Comparison of ENCODE assay signal across 1 fruit fly cellular context in the genomic region with DNA sequence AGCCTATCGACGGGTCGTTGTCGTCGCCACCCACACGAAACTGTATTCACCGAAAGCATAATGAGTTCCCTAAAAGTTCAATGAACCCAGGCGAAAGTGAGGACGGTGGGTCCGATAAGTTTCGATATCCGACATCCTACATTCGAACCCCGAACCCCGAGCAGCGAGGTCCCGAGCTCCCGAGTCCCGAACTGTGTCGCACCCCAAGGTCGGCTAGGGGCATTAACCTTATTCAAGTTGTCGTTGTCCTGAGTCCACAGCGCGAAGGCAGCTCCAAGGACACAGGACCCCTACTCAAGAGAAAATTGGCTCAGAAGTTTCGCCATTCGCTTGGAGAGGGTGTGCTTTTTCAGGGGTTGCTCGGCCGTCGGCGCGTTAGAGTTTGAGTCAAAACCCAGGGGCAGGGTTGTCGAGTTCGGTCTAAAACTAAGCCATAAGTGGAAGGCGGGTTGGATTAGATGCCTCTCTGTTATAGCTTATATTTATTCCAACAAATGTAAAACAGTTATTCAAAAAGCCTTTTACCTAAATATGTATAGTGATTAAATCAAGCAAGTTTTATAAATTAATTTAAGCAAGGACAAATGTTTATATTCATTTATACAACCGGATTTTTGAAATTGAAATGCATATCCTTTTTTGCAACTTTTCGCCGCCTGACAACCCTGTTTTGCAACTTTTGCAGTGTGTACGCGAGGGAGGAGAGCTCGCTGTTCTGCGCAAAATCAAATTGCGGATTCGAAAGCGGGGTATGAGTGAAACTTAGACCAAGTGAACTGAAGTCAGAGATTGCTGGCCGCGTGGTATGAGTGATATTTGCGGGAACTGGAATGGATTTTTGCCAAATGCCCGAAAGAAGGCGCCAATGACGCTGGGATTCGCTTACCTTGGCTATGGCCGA.
TF ChIP-seq lines count a peak whose summit lies in the region.

No protein-coding gene starts in this region.

TF ChIP-seq in whole organism, embryonic, 481 proteins besides CTCF, POLR2A, EP300 and RAD21 (continued from another document and continues in another):
- TF ChIP-seq salm (tag; optimal IDR thresholded peaks at IDR 0.05; lab: Kevin White, UChicago) (peak; percentile 38), Lhr (GFP tag; optimal IDR thresholded peaks at IDR 0.05; lab: Kevin White, UChicago) (no peak), psq (GFP tag; optimal IDR thresholded peaks at IDR 0.05; lab: Kevin White, UChicago) (no peak), Ssrp (tag; optimal IDR thresholded peaks at IDR 0.05; lab: Kevin White, UChicago) (peak; percentile 37), CG7372 (GFP tag; IDR thresholded peaks at IDR 0.05; lab: Robert Waterston, UW) (peak; percentile 40; the same call in 1 of the 2 replicates), dmrt11E (tag; optimal IDR thresholded peaks at IDR 0.05; lab: Kevin White, UChicago) (no peak), CG8924 (tag; optimal IDR thresholded peaks at IDR 0.05; lab: Kevin White, UChicago) (peak; percentile 79), HLH54F (GFP tag; optimal IDR thresholded peaks at IDR 0.05; lab: Kevin White, UChicago) (peak; percentile 52), pnt (GFP tag; optimal IDR thresholded peaks at IDR 0.05; lab: Kevin White, UChicago) (peak; percentile 16), CG6813 (GFP tag; optimal IDR thresholded peaks at IDR 0.05; lab: Kevin White, UChicago) (peak; percentile 73), crol (GFP tag; IDR thresholded peaks at IDR 0.05; lab: Robert Waterston, UW) (no peak), CG1529 (GFP tag; optimal IDR thresholded peaks at IDR 0.05; lab: Kevin White, UChicago) (peak; percentile 21), CG10209 (GFP tag; optimal IDR thresholded peaks at IDR 0.05; lab: Kevin White, UChicago) (peak; percentile 62), dati (GFP tag; IDR thresholded peaks at IDR 0.05; lab: Robert Waterston, UW) (no peak), Nf-YA (GFP tag; IDR thresholded peaks at IDR 0.05; lab: Robert Waterston, UW) (no peak), Bgb (GFP tag; IDR thresholded peaks at IDR 0.05; lab: Robert Waterston, UW; ENCODE audit: partially characterized antibody) (no peak), CG30431 (GFP tag; optimal IDR thresholded peaks at IDR 0.05; lab: Kevin White, UChicago) (peak; percentile 13), HmgD (GFP tag; optimal IDR thresholded peaks at IDR 0.05; lab: Kevin White, UChicago) (no peak), CG7963 (GFP tag; IDR thresholded peaks at IDR 0.05; lab: Robert Waterston, UW; ENCODE audit: partially characterized antibody) (no peak), p53 (GFP tag; optimal IDR thresholded peaks at IDR 0.05; lab: Kevin White, UChicago) (no peak), grau (tag; optimal IDR thresholded peaks at IDR 0.05; lab: Kevin White, UChicago) (peak; percentile 81), Oli (tag; optimal IDR thresholded peaks at IDR 0.05; lab: Kevin White, UChicago) (peak; percentile 62), lola (GFP tag; optimal IDR thresholded peaks at IDR 0.05; lab: Kevin White, UChicago) (no peak), H2.0 (GFP tag; IDR thresholded peaks at IDR 0.05; lab: Robert Waterston, UW) (peak; percentile 28; the same call in 1 of the 2 replicates), fu2 (GFP tag; optimal IDR thresholded peaks at IDR 0.05; lab: Kevin White, UChicago) (peak; percentile 17), crp (GFP tag; optimal IDR thresholded peaks at IDR 0.05; lab: Kevin White, UChicago) (no peak), ato (GFP tag; IDR thresholded peaks at IDR 0.05; lab: Robert Waterston, UW; ENCODE audit: partially characterized antibody) (no peak), CG7357 (GFP tag; IDR thresholded peaks at IDR 0.05; lab: Robert Waterston, UW) (peak; percentile 34; the same call in 1 of the 3 replicates), da (GFP tag; optimal IDR thresholded peaks at IDR 0.05; lab: Kevin White, UChicago) (no peak), Antp (GFP tag; optimal IDR thresholded peaks at IDR 0.05; lab: Kevin White, UChicago) (peak; percentile 51), Atf6 (GFP tag; IDR thresholded peaks at IDR 0.05; lab: Robert Waterston, UW) (peak; percentile 78), Nf-YC (tag; optimal IDR thresholded peaks at IDR 0.05; lab: Kevin White, UChicago) (peak; percentile 84), Dip2 (GFP tag; IDR thresholded peaks at IDR 0.05; lab: Robert Waterston, UW) (no peak), Atf-2 (GFP tag; optimal IDR thresholded peaks at IDR 0.05; lab: Kevin White, UChicago) (peak; percentile 8), CG31388 (GFP tag; optimal IDR thresholded peaks at IDR 0.05; lab: Kevin White, UChicago) (no peak), Fer1 (GFP tag; optimal IDR thresholded peaks at IDR 0.05; lab: Kevin White, UChicago) (peak; percentile 91), CG14014 (GFP tag; IDR thresholded peaks at IDR 0.05; lab: Robert Waterston, UW) (peak; percentile 64; the same call in 1 of the 2 replicates), CG4707 (GFP tag; optimal IDR thresholded peaks at IDR 0.05; lab: Kevin White, UChicago) (no peak), gem (tag; optimal IDR thresholded peaks at IDR 0.05; lab: Kevin White, UChicago) (peak; percentile 81), CG4328 (GFP tag; optimal IDR thresholded peaks at IDR 0.05; lab: Kevin White, UChicago) (peak; percentile 80), scrt (GFP tag; optimal IDR thresholded peaks at IDR 0.05; lab: Kevin White, UChicago) (peak; percentile 71), CG17186 (GFP tag; optimal IDR thresholded peaks at IDR 0.05; lab: Kevin White, UChicago) (no peak), CG2199 (GFP tag; IDR thresholded peaks at IDR 0.05; lab: Robert Waterston, UW) (no peak), ab (GFP tag; optimal IDR thresholded peaks at IDR 0.05; lab: Kevin White, UChicago) (no peak), cas (GFP tag; IDR thresholded peaks at IDR 0.05; lab: Robert Waterston, UW) (no peak), CG9437 (GFP tag; optimal IDR thresholded peaks at IDR 0.05; lab: Kevin White, UChicago) (peak; percentile 25), jing (GFP tag; optimal IDR thresholded peaks at IDR 0.05; lab: Kevin White, UChicago) (peak; percentile 18), inv (GFP tag; IDR thresholded peaks at IDR 0.05; lab: Robert Waterston, UW; ENCODE audit: partially characterized antibody) (no peak), BtbVII (GFP tag; optimal IDR thresholded peaks at IDR 0.05; lab: Kevin White, UChicago) (peak; percentile 73), btn (GFP tag; optimal IDR thresholded peaks at IDR 0.05; lab: Kevin White, UChicago) (no peak), CG11085 (GFP tag; IDR thresholded peaks at IDR 0.05; lab: Robert Waterston, UW) (no peak), Rx (GFP tag; IDR thresholded peaks at IDR 0.05; lab: Robert Waterston, UW) (no peak), CG18599 (GFP tag; optimal IDR thresholded peaks at IDR 0.05; lab: Kevin White, UChicago) (peak; percentile 93), CG8388 (GFP tag; optimal IDR thresholded peaks at IDR 0.05; lab: Kevin White, UChicago) (peak; percentile 44), ase (GFP tag; IDR thresholded peaks at IDR 0.05; lab: Robert Waterston, UW) (no peak), phol (tag; optimal IDR thresholded peaks at IDR 0.05; lab: Kevin White, UChicago) (peak; percentile 56), odd (GFP tag; optimal IDR thresholded peaks at IDR 0.05; lab: Kevin White, UChicago) (peak; percentile 66), oc (tag; optimal IDR thresholded peaks at IDR 0.05; lab: Kevin White, UChicago) (no peak), lov (optimal IDR thresholded peaks at IDR 0.05; lab: Kevin White, UChicago) (no peak), lov (GFP tag; IDR thresholded peaks at IDR 0.05; lab: Robert Waterston, UW) (no peak), nom (GFP tag; optimal IDR thresholded peaks at IDR 0.05; lab: Kevin White, UChicago) (no peak), CG8359 (GFP tag; optimal IDR thresholded peaks at IDR 0.05; lab: Kevin White, UChicago; ENCODE audit: borderline replicate concordance) (peak; percentile 25), CG11504 (tag; optimal IDR thresholded peaks at IDR 0.05; lab: Kevin White, UChicago) (peak; percentile 84), Ravus (GFP tag; IDR thresholded peaks at IDR 0.05; lab: Robert Waterston, UW) (no peak), CG4854 (GFP tag; optimal IDR thresholded peaks at IDR 0.05; lab: Kevin White, UChicago) (peak; percentile 27), CG12155 (GFP tag; optimal IDR thresholded peaks at IDR 0.05; lab: Kevin White, UChicago) (peak; percentile 46), HLHmδ (GFP tag; optimal IDR thresholded peaks at IDR 0.05; lab: Kevin White, UChicago) (no peak), CG18476 (GFP tag; optimal IDR thresholded peaks at IDR 0.05; lab: Kevin White, UChicago) (peak; percentile 44), pan (optimal IDR thresholded peaks at IDR 0.05; lab: Kevin White, UChicago) (no peak), pan (GFP tag; optimal IDR thresholded peaks at IDR 0.05 in 1 of 2, IDR thresholded peaks at IDR 0.05 in 1 of 2) (peak in 1 of 2 experiments; percentile 59), CG33557 (GFP tag; optimal IDR thresholded peaks at IDR 0.05; lab: Kevin White, UChicago) (no peak), CG3838 (GFP tag; optimal IDR thresholded peaks at IDR 0.05; lab: Kevin White, UChicago) (no peak), sqz (GFP tag; optimal IDR thresholded peaks at IDR 0.05; lab: Kevin White, UChicago) (peak; percentile 34), Fer3 (tag; optimal IDR thresholded peaks at IDR 0.05; lab: Kevin White, UChicago) (peak; percentile 74), NC2α (GFP tag; optimal IDR thresholded peaks at IDR 0.05; lab: Kevin White, UChicago) (no peak), CG9727 (GFP tag; optimal IDR thresholded peaks at IDR 0.05; lab: Kevin White, UChicago) (peak; percentile 73), CG1024 (GFP tag; IDR thresholded peaks at IDR 0.05; lab: Robert Waterston, UW) (no peak), insv (GFP tag; optimal IDR thresholded peaks at IDR 0.05; lab: Kevin White, UChicago) (peak in 1 of 2 experiments; percentile 53), stwl (tag; optimal IDR thresholded peaks at IDR 0.05; lab: Kevin White, UChicago) (no peak), CG10543 (GFP tag; optimal IDR thresholded peaks at IDR 0.05; lab: Kevin White, UChicago) (peak; percentile 92), B-H1 (GFP tag; IDR thresholded peaks at IDR 0.05; lab: Robert Waterston, UW) (no peak), Hmx (GFP tag; optimal IDR thresholded peaks at IDR 0.05; lab: Kevin White, UChicago) (no peak), fru (optimal IDR thresholded peaks at IDR 0.05; lab: Kevin White, UChicago) (no peak), CG4282 (GFP tag; optimal IDR thresholded peaks at IDR 0.05; lab: Kevin White, UChicago) (no peak), sd (tag; optimal IDR thresholded peaks at IDR 0.05; lab: Kevin White, UChicago) (no peak), row (GFP tag; IDR thresholded peaks at IDR 0.05; lab: Robert Waterston, UW) (peak; percentile 82), CG33213 (GFP tag; optimal IDR thresholded peaks at IDR 0.05; lab: Kevin White, UChicago) (no peak), D (optimal IDR thresholded peaks at IDR 0.05; lab: Kevin White, UChicago) (no peak), D (GFP tag; optimal IDR thresholded peaks at IDR 0.05; lab: Kevin White, UChicago) (peak; percentile 41), ro (GFP tag; IDR thresholded peaks at IDR 0.05; lab: Robert Waterston, UW) (no peak), ems (GFP tag; optimal IDR thresholded peaks at IDR 0.05; lab: Kevin White, UChicago) (peak; percentile 65), Hr78 (GFP tag; optimal IDR thresholded peaks at IDR 0.05; lab: Kevin White, UChicago) (no peak), crc (GFP tag; optimal IDR thresholded peaks at IDR 0.05; lab: Kevin White, UChicago) (no peak), mirr (GFP tag; optimal IDR thresholded peaks at IDR 0.05; lab: Kevin White, UChicago) (peak; percentile 45), Awh (GFP tag; IDR thresholded peaks at IDR 0.05; lab: Robert Waterston, UW) (no peak), hth (optimal IDR thresholded peaks at IDR 0.05; lab: Kevin White, UChicago) (no peak), disco-r (GFP tag; optimal IDR thresholded peaks at IDR 0.05; lab: Kevin White, UChicago) (peak; percentile 6), CG1832 (GFP tag; optimal IDR thresholded peaks at IDR 0.05; lab: Kevin White, UChicago) (no peak), Elba2 (GFP tag; optimal IDR thresholded peaks at IDR 0.05; lab: Kevin White, UChicago) (no peak), az2 (GFP tag; optimal IDR thresholded peaks at IDR 0.05; lab: Kevin White, UChicago) (peak; percentile 41), Chrac-16 (GFP tag; optimal IDR thresholded peaks at IDR 0.05; lab: Kevin White, UChicago) (peak; percentile 20), pb (GFP tag; optimal IDR thresholded peaks at IDR 0.05; lab: Kevin White, UChicago) (no peak), CG13424 (tag; optimal IDR thresholded peaks at IDR 0.05; lab: Kevin White, UChicago) (peak; percentile 88), wor (GFP tag; IDR thresholded peaks at IDR 0.05; lab: Robert Waterston, UW) (peak; percentile 31; the same call in 1 of the 2 replicates), CG12071 (GFP tag; optimal IDR thresholded peaks at IDR 0.05; lab: Kevin White, UChicago) (peak; percentile 51), Blimp-1 (GFP tag; optimal IDR thresholded peaks at IDR 0.05; lab: Kevin White, UChicago) (peak; percentile 59), CG8290 (GFP tag; optimal IDR thresholded peaks at IDR 0.05; lab: Kevin White, UChicago) (no peak), CG8290 (tag; optimal IDR thresholded peaks at IDR 0.05; lab: Kevin White, UChicago) (peak in 1 of 2 experiments; percentile 42), CG12744 (GFP tag; optimal IDR thresholded peaks at IDR 0.05; lab: Kevin White, UChicago) (peak; percentile 35), CG10462 (GFP tag; optimal IDR thresholded peaks at IDR 0.05; lab: Kevin White, UChicago) (no peak), aop (GFP tag; IDR thresholded peaks at IDR 0.05; lab: Robert Waterston, UW) (no peak), CG30020 (tag; optimal IDR thresholded peaks at IDR 0.05; lab: Kevin White, UChicago) (no peak), CG14860 (GFP tag; IDR thresholded peaks at IDR 0.05; lab: Robert Waterston, UW; ENCODE audit: partially characterized antibody) (no peak), Taf1 (GFP tag; IDR thresholded peaks at IDR 0.05; lab: Robert Waterston, UW) (no peak), mam (GFP tag; optimal IDR thresholded peaks at IDR 0.05; lab: Kevin White, UChicago) (peak; percentile 50), CG3726 (GFP tag; IDR thresholded peaks at IDR 0.05; lab: Robert Waterston, UW) (no peak), dpn (GFP tag; optimal IDR thresholded peaks at IDR 0.05; lab: Kevin White, UChicago) (peak; percentile 17 to 36), CG6175 (GFP tag; IDR thresholded peaks at IDR 0.05; lab: Robert Waterston, UW) (no peak), CG31441 (GFP tag; IDR thresholded peaks at IDR 0.05; lab: Robert Waterston, UW) (peak; percentile 74), ash1 (GFP tag; optimal IDR thresholded peaks at IDR 0.05; lab: Kevin White, UChicago) (no peak), cwo (GFP tag; optimal IDR thresholded peaks at IDR 0.05; lab: Kevin White, UChicago) (peak; percentile 78), Hr39 (optimal IDR thresholded peaks at IDR 0.05; lab: Kevin White, UChicago) (no peak), CG2202 (tag; optimal IDR thresholded peaks at IDR 0.05; lab: Kevin White, UChicago) (no peak)
